Worm (Caenorhabditis elegans) whole organism, midembryonic: ENCODE data around the gene pros-1.

Source experiments
- T22C8.4 ChIP-seq: fragments of 200-800 bp; sonication (Bioruptor generic); IDR thresholded peaks from 2 replicates; pipeline ENCODE4 v1.3.6; 2022; ENCODE audit warnings: missing genetic modification characterization, missing compliant biosample characterization
- cog-1 ChIP-seq: sonication (generic microtip); optimal IDR thresholded peaks from 2 replicates; lab custom pipeline; 2016; ENCODE audit warnings: missing genetic modification characterization, missing compliant biosample characterization
- flt-1 ChIP-seq: fragments of 200-800 bp; sonication (Bioruptor generic); IDR thresholded peaks from 2 replicates; pipeline ENCODE4 v1.3.6; 2022; ENCODE audit warnings: missing genetic modification characterization, missing compliant biosample characterization
- klf-2 ChIP-seq: fragments of 200-800 bp; sonication (Bioruptor generic); conservative IDR thresholded peaks from 2 replicates; pipeline ENCODE4 v1.3.6; 2022; ENCODE audit warnings: missing genetic modification reagents, missing genetic modification characterization, missing compliant biosample characterization
- med-1 ChIP-seq: sonication (generic microtip); optimal IDR thresholded peaks from 2 replicates; lab custom pipeline; 2017; ENCODE audit warnings: missing genetic modification characterization, mild to moderate bottlenecking, missing compliant biosample characterization, antibody characterized with exemption, missing genetic modification reagents; ENCODE audit not compliant: insufficient read depth
- tab-1 ChIP-seq: fragments of 200-800 bp; sonication (Bioruptor generic); IDR thresholded peaks from 2 replicates; pipeline ENCODE4 v1.3.6; 2022; ENCODE audit warnings: missing genetic modification characterization, missing compliant biosample characterization
- ztf-29 ChIP-seq: fragments of 200-800 bp; sonication (Bioruptor generic); IDR thresholded peaks from 2 replicates; pipeline ENCODE4 v1.3.6; 2022; ENCODE audit warnings: missing genetic modification reagents, missing genetic modification characterization, missing compliant biosample characterization

ce11 chrIII:8047412-8047811 is 19.7 kb upstream of the pros-1 start, which contains the start of gene K12H4.2:
- TF ChIP-seq flt-1 (GFP tag; lab: Robert Waterston, UW) (no peak), tab-1 (no peak), cog-1 (tag; lab: Kevin White, UChicago) (no peak), T22C8.4 (no peak), med-1 (GFP tag; lab: Kevin White, UChicago) (no peak), klf-2 (GFP tag; lab: Robert Waterston, UW) (no peak), ztf-29 (GFP tag; lab: Robert Waterston, UW) (no peak)
